Fruit fly (Drosophila melanogaster) whole organism, embryonic: ENCODE measurements around the gene CG34001.

Experiments
- Atf-2 ChIP-seq: fragments of 200-800 bp; sonication (Bioruptor generic); optimal IDR thresholded peaks from 2 replicates; lab custom pipeline; 2016; ENCODE audit warnings: missing biosample characterization, missing genetic modification characterization
- CG10321 ChIP-seq: fragments of 200-800 bp; sonication (Bioruptor generic); IDR thresholded peaks from 2 replicates; pipeline ENCODE4 v1.3.6; 2022; ENCODE audit warnings: missing biosample characterization, missing genetic modification characterization
- CG10366 ChIP-seq: fragments of 200-800 bp; sonication (Bioruptor generic); IDR thresholded peaks from 2 replicates; pipeline ENCODE4 v1.3.6; 2022; ENCODE audit warnings: missing biosample characterization, missing genetic modification characterization
- CG10979 ChIP-seq: fragments of 200-800 bp; sonication (Bioruptor generic); optimal IDR thresholded peaks from 2 replicates; lab custom pipeline; 2018; ENCODE audit warnings: missing biosample characterization, mild to moderate bottlenecking, missing genetic modification characterization, moderate library complexity
- CG11723 ChIP-seq: fragments of 200-800 bp; sonication (Bioruptor generic); optimal IDR thresholded peaks from 2 replicates; lab custom pipeline; 2017; ENCODE audit warnings: missing biosample characterization, mild to moderate bottlenecking, missing genetic modification characterization
- CG1647 ChIP-seq: fragments of 200-800 bp; sonication (Bioruptor generic); optimal IDR thresholded peaks from 3 replicates; lab custom pipeline; 2016; ENCODE audit warnings: missing biosample characterization, missing genetic modification characterization
- CG18011 ChIP-seq: fragments of 200-800 bp; sonication (Bioruptor generic); optimal IDR thresholded peaks from 2 replicates; lab custom pipeline; 2017; ENCODE audit warnings: missing biosample characterization, missing genetic modification characterization, mild to moderate bottlenecking, moderate library complexity, missing genotype
- CG18599 ChIP-seq: fragments of 200-800 bp; sonication (Bioruptor generic); optimal IDR thresholded peaks from 3 replicates; lab custom pipeline; 2017; ENCODE audit warnings: missing biosample characterization, missing genetic modification characterization, mild to moderate bottlenecking, moderate library complexity, missing genetic modification reagents
- CG2116 ChIP-seq: fragments of 200-800 bp; sonication (Bioruptor generic); optimal IDR thresholded peaks from 3 replicates; lab custom pipeline; 2018; ENCODE audit warnings: missing biosample characterization, mild to moderate bottlenecking, missing genetic modification characterization
- CG42726 ChIP-seq: fragments of 200-800 bp; sonication (Bioruptor generic); IDR thresholded peaks from 2 replicates; pipeline ENCODE4 v1.3.6; 2022; ENCODE audit warnings: missing biosample characterization, missing genetic modification characterization; ENCODE audit not compliant: partially characterized antibody
- CG7839 ChIP-seq: fragments of 200-800 bp; sonication (Bioruptor generic); optimal IDR thresholded peaks from 3 replicates; lab custom pipeline; 2018; ENCODE audit warnings: missing biosample characterization, mild to moderate bottlenecking, missing genetic modification characterization, moderate library complexity
- CG7987 ChIP-seq: fragments of 200-800 bp; sonication (Bioruptor generic); optimal IDR thresholded peaks from 2 replicates; lab custom pipeline; 2018; ENCODE audit warnings: missing biosample characterization, mild to moderate bottlenecking, missing genetic modification characterization, moderate library complexity
- CG8765 ChIP-seq: fragments of 200-800 bp; sonication (Bioruptor generic); IDR thresholded peaks from 2 replicates; pipeline ENCODE4 v1.3.6; 2022; ENCODE audit warnings: missing biosample characterization, missing genetic modification characterization
- CG9797 ChIP-seq: fragments of 200-800 bp; sonication (Bioruptor generic); optimal IDR thresholded peaks from 3 replicates; lab custom pipeline; 2018; ENCODE audit warnings: missing biosample characterization, mild to moderate bottlenecking, missing genetic modification characterization
- CkIIα-i1 ChIP-seq: fragments of 200-800 bp; sonication (Bioruptor generic); IDR thresholded peaks from 2 replicates; pipeline ENCODE4 v1.3.6; 2022; ENCODE audit warnings: missing biosample characterization, missing genetic modification characterization
- D19A ChIP-seq: fragments of 200-800 bp; optimal IDR thresholded peaks from 3 replicates; lab custom pipeline; 2019; ENCODE audit warnings: missing biosample characterization, mild to moderate bottlenecking, missing genetic modification characterization, moderate library complexity
- D19B ChIP-seq: fragments of 200-800 bp; sonication (Bioruptor generic); optimal IDR thresholded peaks from 2 replicates; lab custom pipeline; 2017; ENCODE audit warnings: missing biosample characterization, mild to moderate bottlenecking, missing genetic modification characterization
- Dll ChIP-seq: fragments of 200-800 bp; sonication (Bioruptor generic); IDR thresholded peaks from 4 replicates; pipeline ENCODE4 v1.3.6; 2022; ENCODE audit warnings: missing biosample characterization, missing genetic modification characterization; ENCODE audit not compliant: partially characterized antibody
- Doc2 ChIP-seq: fragments of 200-800 bp; sonication (Bioruptor generic); IDR thresholded peaks from 2 replicates; pipeline ENCODE4 v1.3.6; 2022; ENCODE audit warnings: missing biosample characterization, missing genetic modification characterization
- Ets65A ChIP-seq: fragments of 200-800 bp; sonication (Bioruptor generic); peaks from one replicate; lab custom pipeline; 2016; ENCODE audit warnings: missing biosample characterization, missing genetic modification characterization
- Mad ChIP-seq: fragments of 200-800 bp; sonication (Bioruptor generic); optimal IDR thresholded peaks from 2 replicates; lab custom pipeline; 2016; ENCODE audit warnings: missing biosample characterization, missing genetic modification characterization
- Opbp ChIP-seq: fragments of 200-800 bp; sonication (Bioruptor generic); IDR thresholded peaks from 3 replicates; pipeline ENCODE4 v1.3.6; 2022; ENCODE audit warnings: missing biosample characterization, missing genetic modification characterization; ENCODE audit not compliant: partially characterized antibody
- Pdp1 ChIP-seq, 2 experiments: fragments of 200-800 bp; sonication (Bioruptor generic); optimal IDR thresholded peaks; 3 replicates each; lab custom pipeline; 2016; ENCODE audit warnings: missing biosample characterization in 2 of 2, missing genetic modification characterization in 2 of 2, mild to moderate bottlenecking in 1 of 2, moderate library complexity in 1 of 2
- Xrp1 ChIP-seq: fragments of 200-800 bp; sonication (Bioruptor generic); IDR thresholded peaks from 2 replicates; pipeline ENCODE4 v1.3.6; 2022; ENCODE audit warnings: missing biosample characterization, missing genetic modification characterization
- YL-1 ChIP-seq: fragments of 200-800 bp; sonication (Bioruptor generic); optimal IDR thresholded peaks from 3 replicates; lab custom pipeline; 2017; ENCODE audit warnings: missing biosample characterization, mild to moderate bottlenecking, missing genetic modification characterization
- bowl ChIP-seq: fragments of 200-800 bp; sonication (Bioruptor generic); IDR thresholded peaks from 2 replicates; pipeline ENCODE4 v1.3.6; 2022; ENCODE audit warnings: missing biosample characterization, missing genetic modification characterization
- cato ChIP-seq: fragments of 200-800 bp; sonication (Bioruptor generic); optimal IDR thresholded peaks from 2 replicates; lab custom pipeline; 2016; ENCODE audit warnings: missing biosample characterization, missing genetic modification characterization, borderline replicate concordance
- chinmo ChIP-seq: fragments of 200-800 bp; sonication (Bioruptor generic); IDR thresholded peaks from 4 replicates; pipeline ENCODE4 v1.3.6; 2022; ENCODE audit warnings: missing biosample characterization, missing genetic modification characterization; ENCODE audit not compliant: partially characterized antibody
- crp ChIP-seq, 2 experiments: fragments of 200-800 bp; sonication (Bioruptor generic); optimal IDR thresholded peaks; 2 replicates in 1 of 2; 3 replicates in 1 of 2; lab custom pipeline; 2017; ENCODE audit warnings: missing biosample characterization in 2 of 2, missing genetic modification characterization in 2 of 2, mild to moderate bottlenecking in 1 of 2, moderate library complexity in 1 of 2
- dpn ChIP-seq, 2 experiments: fragments of 200-800 bp; sonication (Bioruptor generic); optimal IDR thresholded peaks; 3 replicates each; lab custom pipeline; 2016; ENCODE audit warnings: missing biosample characterization in 2 of 2, missing genetic modification characterization in 2 of 2
- dysf ChIP-seq: fragments of 200-800 bp; sonication (Bioruptor generic); IDR thresholded peaks from 3 replicates; pipeline ENCODE4 v1.3.6; 2022; ENCODE audit warnings: missing biosample characterization, missing genetic modification characterization
- gsb ChIP-seq: fragments of 200-800 bp; sonication (Bioruptor generic); IDR thresholded peaks from 2 replicates; pipeline ENCODE4 v1.3.6; 2022; ENCODE audit warnings: missing biosample characterization, missing genetic modification characterization
- inv ChIP-seq: fragments of 200-800 bp; sonication (Bioruptor generic); IDR thresholded peaks from 2 replicates; pipeline ENCODE4 v1.3.6; 2022; ENCODE audit warnings: missing biosample characterization, missing genetic modification characterization; ENCODE audit not compliant: partially characterized antibody
- jigr1 ChIP-seq: fragments of 200-800 bp; sonication (Bioruptor generic); IDR thresholded peaks from 3 replicates; pipeline ENCODE4 v1.3.6; 2022; ENCODE audit warnings: missing biosample characterization, missing genetic modification characterization
- kah ChIP-seq: fragments of 200-800 bp; sonication (Bioruptor generic); optimal IDR thresholded peaks from 2 replicates; lab custom pipeline; 2018; ENCODE audit warnings: missing biosample characterization, mild to moderate bottlenecking, missing genetic modification characterization
- ken ChIP-seq: fragments of 200-800 bp; sonication (Bioruptor generic); IDR thresholded peaks from 3 replicates; pipeline ENCODE4 v1.3.6; 2022; ENCODE audit warnings: missing biosample characterization, missing genetic modification characterization
- lmd ChIP-seq: fragments of 200-800 bp; sonication (Bioruptor generic); IDR thresholded peaks from 2 replicates; pipeline ENCODE4 v1.3.6; 2022; ENCODE audit warnings: missing biosample characterization, missing genetic modification characterization
- pan ChIP-seq, 4 experiments: fragments of >200 bp in 3 of 4; fragments of 200-800 bp in 1 of 4; sonication (Bioruptor generic) in 1 of 4; optimal IDR thresholded peaks in 3 of 4; IDR thresholded peaks in 1 of 4; 2 replicates each; pipeline versions ENCODE4 v1.3.6 to Lab custom; 2017 to 2022; ENCODE audit warnings: missing biosample characterization in 2 of 4, missing genetic modification characterization in 2 of 4, mixed read lengths in 1 of 4
- pita ChIP-seq: fragments of 200-800 bp; sonication (Bioruptor generic); optimal IDR thresholded peaks from 2 replicates; lab custom pipeline; 2017; ENCODE audit warnings: missing biosample characterization, mild to moderate bottlenecking, missing genetic modification characterization
- pum ChIP-seq: fragments of 200-800 bp; sonication (Bioruptor generic); optimal IDR thresholded peaks from 2 replicates; lab custom pipeline; 2016; ENCODE audit warnings: missing biosample characterization, missing genetic modification characterization
- salm ChIP-seq: fragments of 200-800 bp; sonication (Bioruptor generic); optimal IDR thresholded peaks from 2 replicates; lab custom pipeline; 2018; ENCODE audit warnings: missing biosample characterization, mild to moderate bottlenecking, missing genetic modification characterization
- sima ChIP-seq: fragments of 200-800 bp; sonication (Bioruptor generic); optimal IDR thresholded peaks from 2 replicates; lab custom pipeline; 2016; ENCODE audit warnings: missing biosample characterization, missing genetic modification characterization
- slbo ChIP-seq: fragments of 200-800 bp; sonication (Bioruptor generic); IDR thresholded peaks from 2 replicates; pipeline ENCODE4 v1.3.6; 2022; ENCODE audit warnings: missing biosample characterization, missing genetic modification characterization
- sna ChIP-seq: fragments of 200-800 bp; sonication (Bioruptor generic); IDR thresholded peaks from 2 replicates; pipeline ENCODE4 v1.3.6; 2022; ENCODE audit warnings: missing biosample characterization, missing genetic modification characterization; ENCODE audit not compliant: partially characterized antibody
- ssp ChIP-seq: fragments of 200-800 bp; sonication (Bioruptor generic); IDR thresholded peaks from 2 replicates; pipeline ENCODE4 v1.3.6; 2022; ENCODE audit warnings: missing biosample characterization, missing genetic modification characterization
- stwl ChIP-seq: fragments of 200-800 bp; sonication (Bioruptor generic); optimal IDR thresholded peaks from 3 replicates; lab custom pipeline; 2018; ENCODE audit warnings: missing biosample characterization, mild to moderate bottlenecking, missing genetic modification characterization, moderate library complexity
- tin ChIP-seq: fragments of 200-800 bp; sonication (Bioruptor generic); optimal IDR thresholded peaks from 3 replicates; lab custom pipeline; 2016; ENCODE audit warnings: missing biosample characterization, missing genetic modification characterization
- tio ChIP-seq: fragments of 200-800 bp; sonication (Bioruptor generic); optimal IDR thresholded peaks from 2 replicates; lab custom pipeline; 2017; ENCODE audit warnings: missing biosample characterization, missing genetic modification characterization, inconsistent platforms
- vfl ChIP-seq: fragments of 200-800 bp; sonication (Bioruptor generic); optimal IDR thresholded peaks from 2 replicates; lab custom pipeline; 2016; ENCODE audit warnings: missing biosample characterization, missing genetic modification characterization
- vnd ChIP-seq: fragments of 200-800 bp; sonication (Bioruptor generic); IDR thresholded peaks from 3 replicates; pipeline ENCODE4 v1.3.6; 2022; ENCODE audit warnings: missing biosample characterization, missing genetic modification characterization; ENCODE audit not compliant: partially characterized antibody

Gene CG34001

dm6 chr3L:10630885-10631359 lies at the start of gene CG34001, which contains the start of the genes CG42535 and hay (continued):
- TF ChIP-seq chinmo (no peak), sima (GFP tag; lab: Kevin White, UChicago) (no peak), Xrp1 (peak; percentile 25; the same call in 1 of the 2 replicates), Doc2 (GFP tag; lab: Robert Waterston, UW) (no peak), jigr1 (GFP tag; lab: Robert Waterston, UW) (no peak), vnd (no peak), tin (no peak), slbo (GFP tag; lab: Robert Waterston, UW) (no peak), gsb (GFP tag; lab: Robert Waterston, UW) (no peak), CG7839 (no peak), CkIIα-i1 (GFP tag; lab: Robert Waterston, UW) (no peak), CG8765 (GFP tag; lab: Robert Waterston, UW) (no peak), lmd (no peak), pita (GFP tag; lab: Kevin White, UChicago) (no peak), CG7987 (no peak), CG10321 (no peak), Mad (no peak), D19A (tag; lab: Kevin White, UChicago) (no peak), Ets65A (GFP tag; lab: Kevin White, UChicago) (peak; percentile 62), salm (tag; lab: Kevin White, UChicago) (no peak), ken (GFP tag; lab: Robert Waterston, UW) (no peak), D19B (no peak), CG18011 (GFP tag; lab: Kevin White, UChicago) (no peak), pum (GFP tag; lab: Kevin White, UChicago) (no peak), pan (optimal IDR thresholded peaks at IDR 0.05; lab: Kevin White, UChicago) (no peak), pan (GFP tag; optimal IDR thresholded peaks at IDR 0.05 in 1 of 2, IDR thresholded peaks at IDR 0.05 in 1 of 2) (no peak), CG1647 (GFP tag; lab: Kevin White, UChicago) (no peak), CG9797 (peak; percentile 5), CG2116 (GFP tag; lab: Kevin White, UChicago) (peak; percentile 84), dpn (GFP tag; optimal IDR thresholded peaks at IDR 0.05; lab: Kevin White, UChicago) (no peak), crp (GFP tag; optimal IDR thresholded peaks at IDR 0.05; lab: Kevin White, UChicago) (peak; percentile 29 to 94), YL-1 (peak; percentile 69), Opbp (GFP tag; lab: Robert Waterston, UW) (no peak), Dll (GFP tag; lab: Robert Waterston, UW) (no peak), sna (GFP tag; lab: Robert Waterston, UW) (no peak), ssp (GFP tag; lab: Robert Waterston, UW) (no peak), kah (no peak), CG42726 (no peak), vfl (GFP tag; lab: Kevin White, UChicago) (no peak), stwl (tag; lab: Kevin White, UChicago) (peak; percentile 94), cato (no peak), CG10366 (GFP tag; lab: Robert Waterston, UW) (no peak), CG18599 (GFP tag; lab: Kevin White, UChicago) (no peak), Atf-2 (GFP tag; lab: Kevin White, UChicago) (no peak), tio (GFP tag; lab: Kevin White, UChicago) (no peak), CG10979 (no peak), Pdp1 (GFP tag; optimal IDR thresholded peaks at IDR 0.05; lab: Kevin White, UChicago) (no peak), inv (GFP tag; lab: Robert Waterston, UW) (no peak), bowl (no peak), CG11723 (no peak), dysf (GFP tag; lab: Robert Waterston, UW) (no peak)
